Worm (Caenorhabditis elegans) whole organism, L4 larva: Measurements from ENCODE around the gene C49F8.14.

Experiments
- pha-4 ChIP-seq, 2 experiments: fragments of 150-350 bp in 1 of 2; fragments of 200-800 bp in 1 of 2; sonication (Bioruptor generic) in 1 of 2; IDR thresholded peaks in 1 of 2; optimal IDR thresholded peaks in 1 of 2; 2 replicates each; pipeline versions ENCODE4 v1.3.6 to Lab custom; 2014 to 2022; ENCODE audit warnings: missing genetic modification characterization in 2 of 2, missing genetic modification reagents in 2 of 2, missing biosample characterization in 1 of 2, missing compliant biosample characterization in 1 of 2
- unc-62 ChIP-seq, 3 experiments: fragments of 150-350 bp in 1 of 3; sonication (generic microtip); optimal IDR thresholded peaks in 2 of 3; peaks in 1 of 3; 1 replicate in 1 of 3; 2 replicates in 2 of 3; lab custom pipeline; 2014 to 2017; ENCODE audit warnings: missing biosample characterization in 3 of 3, missing genetic modification characterization in 3 of 3, missing genetic modification reagents in 3 of 3, missing genotype in 1 of 3

DNA sequence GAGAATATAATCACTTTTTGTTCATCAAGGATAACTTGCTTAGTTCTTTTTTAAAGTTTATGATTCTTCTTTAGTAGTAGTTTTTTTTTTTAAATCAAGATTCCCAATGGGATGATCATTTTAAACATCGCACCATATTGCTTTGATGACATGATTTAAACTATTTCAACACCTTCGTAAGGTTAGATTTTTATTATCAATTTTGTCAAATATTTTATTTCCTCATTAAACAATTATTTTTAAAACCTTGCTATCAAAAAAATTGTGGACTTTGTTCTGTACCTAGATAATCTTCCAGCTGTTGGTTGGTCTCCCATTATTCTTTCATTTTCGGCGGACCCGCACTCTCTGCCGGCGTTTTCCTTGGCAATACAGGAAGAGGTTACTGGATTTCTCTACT lies 45.4 kb downstream of the C49F8.14 start, which contains the start of gene sir-2.3:
- TF ChIP-seq pha-4 (GFP tag; IDR thresholded peaks at IDR 0.05; lab: Robert Waterston, UW) (no peak), pha-4 (tag; optimal IDR thresholded peaks at IDR 0.05; lab: Kevin White, UChicago) (no peak), unc-62 (GFP tag; optimal IDR thresholded peaks at IDR 0.05 in 1 of 2; lab: Kevin White, UChicago) (no peak), unc-62 (tag; optimal IDR thresholded peaks at IDR 0.05; lab: Kevin White, UChicago) (no peak)
